Fruit fly (Drosophila melanogaster): ENCODE measurements around the gene CG13284.

CG13284 gene

dm6 chr2L:16868897-16869324 is 20.4 kb upstream of the CG13284 start:
- no peak for TF ChIP-seq CG17801 (GFP tag; optimal IDR thresholded peaks at IDR 0.05; ENCODE audit: partially characterized antibody)

- TF ChIP-seq CG17801 (GFP tag; optimal IDR thresholded peaks at IDR 0.05; ENCODE audit: partially characterized antibody) = no peak
These were observed 14.0 kb upstream of the CG13284 start for dm6 chr2L:16862526-16862925.

- TF ChIP-seq CG17801 (GFP tag; optimal IDR thresholded peaks at IDR 0.05; ENCODE audit: partially characterized antibody) = no peak
These were observed 12.6 kb upstream of the CG13284 start, which contains the start of gene CG6012 for dm6 chr2L:16861126-16861525. TSS of gene CG6012 (minus strand) at chr2L:16861489.

dm6 chr2L:16859566-16859965 is 11.1 kb upstream of the CG13284 start:
- no peak for TF ChIP-seq CG17801 (GFP tag; optimal IDR thresholded peaks at IDR 0.05; ENCODE audit: partially characterized antibody)

dm6 chr2L:16859103-16859502 is 10.6 kb upstream of the CG13284 start:
- no peak for TF ChIP-seq CG17801 (GFP tag; optimal IDR thresholded peaks at IDR 0.05; ENCODE audit: partially characterized antibody)

dm6 chr2L:16858466-16859007 is 10.0 kb upstream of the CG13284 start, which contains the start of gene CG31809:
TSS of gene CG31809 (minus strand) at chr2L:16858714.
- TF ChIP-seq CG17801 (GFP tag; optimal IDR thresholded peaks at IDR 0.05; ENCODE audit: partially characterized antibody) = no peak

- TF ChIP-seq CG17801 (GFP tag; optimal IDR thresholded peaks at IDR 0.05; ENCODE audit: partially characterized antibody) = no peak
These were observed 9.1 kb upstream of the CG13284 start for dm6 chr2L:16857665-16858064.

dm6 chr2L:16857131-16857530 is 8.6 kb upstream of the CG13284 start:
- no peak for TF ChIP-seq CG17801 (GFP tag; optimal IDR thresholded peaks at IDR 0.05; ENCODE audit: partially characterized antibody)

- no peak for TF ChIP-seq CG17801 (GFP tag; optimal IDR thresholded peaks at IDR 0.05; ENCODE audit: partially characterized antibody)
These were observed 3.9 kb upstream of the CG13284 start, which contains the start of gene CG31810 for dm6 chr2L:16852318-16852932. TSS of gene CG31810 (minus strand) at chr2L:16852368.

- TF ChIP-seq CG17801 (GFP tag; optimal IDR thresholded peaks at IDR 0.05; ENCODE audit: partially characterized antibody) = no peak
These were observed 1.9 kb upstream of the CG13284 start for dm6 chr2L:16850442-16850841.

- no peak for TF ChIP-seq CG17801 (GFP tag; optimal IDR thresholded peaks at IDR 0.05; ENCODE audit: partially characterized antibody)
These were observed 568 bp downstream of the CG13284 start for dm6 chr2L:16847948-16848347.

- TF ChIP-seq CG17801 (GFP tag; optimal IDR thresholded peaks at IDR 0.05; ENCODE audit: partially characterized antibody) = no peak
These were observed 1.7 kb downstream of the CG13284 start for dm6 chr2L:16846742-16847346.

dm6 chr2L:16845179-16845578 is 3.3 kb downstream of the CG13284 start:
- no peak for TF ChIP-seq CG17801 (GFP tag; optimal IDR thresholded peaks at IDR 0.05; ENCODE audit: partially characterized antibody)

- TF ChIP-seq CG17801 (GFP tag; optimal IDR thresholded peaks at IDR 0.05; ENCODE audit: partially characterized antibody) = no peak
These were observed 5.2 kb downstream of the CG13284 start for dm6 chr2L:16843336-16843735.

dm6 chr2L:16842505-16842904 is 6.0 kb downstream of the CG13284 start:
- TF ChIP-seq CG17801 (GFP tag; optimal IDR thresholded peaks at IDR 0.05; ENCODE audit: partially characterized antibody) = no peak

dm6 chr2L:16839665-16840064 is 8.9 kb downstream of the CG13284 start:
- no peak for TF ChIP-seq CG17801 (GFP tag; optimal IDR thresholded peaks at IDR 0.05; ENCODE audit: partially characterized antibody)
